Worm (Caenorhabditis elegans): ENCODE measurements around the gene fbxb-53.

Gene fbxb-53

DNA sequence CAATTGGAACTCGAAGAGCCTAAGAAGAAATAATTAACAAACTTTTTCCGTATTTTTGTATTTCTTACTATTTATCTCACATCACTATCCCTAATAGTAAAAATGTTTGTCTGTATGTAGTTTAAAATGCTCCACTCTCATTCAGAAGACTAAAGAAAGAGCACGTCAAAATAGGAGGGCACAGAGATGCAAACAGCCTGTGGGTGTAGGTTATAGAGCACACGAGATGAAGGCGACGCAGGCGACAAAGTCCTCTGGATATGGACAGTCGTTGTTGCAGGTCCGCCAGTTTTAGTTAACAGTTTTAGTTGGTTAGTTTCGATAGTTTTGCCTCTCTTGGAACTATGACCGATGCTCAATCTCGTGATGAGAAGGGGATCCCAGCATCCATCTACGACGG is 24.8 kb upstream of the fbxb-53 start, which contains the start of gene ceh-82:
Gene ceh-82, plus strand, starts transcription at position 301 of the 400 bp plus-strand sequence.
- TF ChIP-seq elt-2 (tag; optimal IDR thresholded peaks at IDR 0.05) (no peak), lsy-12 (tag; optimal IDR thresholded peaks at IDR 0.05) (no peak), unc-62 (GFP tag; optimal IDR thresholded peaks at IDR 0.05) (no peak), hmg-11 (tag; optimal IDR thresholded peaks at IDR 0.05) (no peak), ceh-82 (tag; optimal IDR thresholded peaks at IDR 0.05) (no peak), R02D3.7 (tag; optimal IDR thresholded peaks at IDR 0.05) (no peak), nhr-77 (tag; optimal IDR thresholded peaks at IDR 0.05) (no peak), nfya-1 (tag; optimal IDR thresholded peaks at IDR 0.05; ENCODE audit: insufficient read depth) (no peak), lin-39 (tag; optimal IDR thresholded peaks at IDR 0.05) (no peak), ceh-9 (tag; optimal IDR thresholded peaks at IDR 0.05) (no peak), nhr-76 (tag; optimal IDR thresholded peaks at IDR 0.05) (no peak), fkh-10 (GFP tag; optimal IDR thresholded peaks at IDR 0.05) (no peak), tbx-2 (tag; optimal IDR thresholded peaks at IDR 0.05) (no peak), pha-4 (tag; optimal IDR thresholded peaks at IDR 0.05) (no peak), daf-12 (tag; optimal IDR thresholded peaks at IDR 0.05) (no peak), ZK546.5 (tag; optimal IDR thresholded peaks at IDR 0.05) (no peak), egl-5 (tag; optimal IDR thresholded peaks at IDR 0.05) (no peak), sea-2 (GFP tag; optimal IDR thresholded peaks at IDR 0.05) (no peak), nhr-25 (tag; optimal IDR thresholded peaks at IDR 0.05) (no peak)

DNA sequence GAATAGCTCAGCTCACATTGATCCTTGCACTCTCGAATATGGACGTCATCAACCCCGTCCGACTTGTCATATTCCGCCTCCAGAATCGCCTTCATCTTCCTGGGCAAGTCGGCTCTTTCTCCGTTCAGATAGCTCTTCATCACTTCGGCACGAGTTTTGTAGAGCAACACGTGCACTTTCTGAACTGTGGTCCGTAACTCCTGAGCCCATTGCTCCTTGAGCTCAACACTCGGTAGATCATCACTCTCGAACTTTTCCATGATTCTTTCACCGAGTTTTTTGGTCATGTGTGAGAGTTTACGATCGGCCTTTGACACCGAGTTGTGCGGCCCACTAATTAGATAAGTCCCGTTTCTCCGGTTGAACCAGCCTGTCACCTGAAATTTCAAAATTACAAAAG is 21.5 kb upstream of the fbxb-53 start:
- TF ChIP-seq snpc-4 (tag; optimal IDR thresholded peaks at IDR 0.05) (no peak), aly-2 (tag; optimal IDR thresholded peaks at IDR 0.05) (no peak), fkh-2 (tag; optimal IDR thresholded peaks at IDR 0.05) (no peak), unc-39 (tag; optimal IDR thresholded peaks at IDR 0.05) (no peak), nhr-25 (tag; optimal IDR thresholded peaks at IDR 0.05) (no peak), zag-1 (tag; optimal IDR thresholded peaks at IDR 0.05) (no peak), nhr-77 (tag; optimal IDR thresholded peaks at IDR 0.05) (no peak), daf-12 (tag; optimal IDR thresholded peaks at IDR 0.05) (no peak), mml-1 (tag; optimal IDR thresholded peaks at IDR 0.05) (no peak)

DNA sequence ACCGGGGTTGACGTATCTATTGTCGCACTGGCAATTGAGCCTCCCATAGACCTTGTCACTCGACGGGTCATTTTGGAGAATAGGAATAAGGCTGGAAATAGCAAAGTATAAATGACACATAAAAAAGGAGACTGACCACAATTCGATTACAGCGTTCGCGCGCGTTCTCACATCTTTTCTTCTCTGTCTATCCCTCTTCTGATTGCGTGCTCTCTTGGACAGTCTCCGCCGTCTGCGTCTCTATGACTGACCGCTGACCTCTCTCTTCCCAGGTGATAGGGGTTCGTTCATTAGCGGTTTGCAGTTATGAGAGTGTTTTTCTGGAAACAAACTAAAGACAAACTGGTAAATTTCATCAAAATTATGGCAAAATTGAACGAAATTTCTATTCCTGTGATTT is 20.3 kb upstream of the fbxb-53 start, which contains the start of gene ceh-83:
Gene ceh-83, minus strand, starts transcription at position 181 of the 400 bp plus-strand sequence.
- no peak for TF ChIP-seq ZK546.5 (tag; optimal IDR thresholded peaks at IDR 0.05)
- no peak for TF ChIP-seq ceh-82 (tag; optimal IDR thresholded peaks at IDR 0.05)
- no peak for TF ChIP-seq nhr-11 (tag; optimal IDR thresholded peaks at IDR 0.05)
- TF ChIP-seq unc-39 (tag; optimal IDR thresholded peaks at IDR 0.05), result no peak
- no peak for TF ChIP-seq ceh-9 (tag; optimal IDR thresholded peaks at IDR 0.05)
- no peak for TF ChIP-seq eor-1 (tag; optimal IDR thresholded peaks at IDR 0.05)
- TF ChIP-seq lsy-12 (tag; optimal IDR thresholded peaks at IDR 0.05), result no peak
- TF ChIP-seq sea-2 (GFP tag; optimal IDR thresholded peaks at IDR 0.05), result no peak
- TF ChIP-seq elt-3 (tag; optimal IDR thresholded peaks at IDR 0.05), result no peak

DNA sequence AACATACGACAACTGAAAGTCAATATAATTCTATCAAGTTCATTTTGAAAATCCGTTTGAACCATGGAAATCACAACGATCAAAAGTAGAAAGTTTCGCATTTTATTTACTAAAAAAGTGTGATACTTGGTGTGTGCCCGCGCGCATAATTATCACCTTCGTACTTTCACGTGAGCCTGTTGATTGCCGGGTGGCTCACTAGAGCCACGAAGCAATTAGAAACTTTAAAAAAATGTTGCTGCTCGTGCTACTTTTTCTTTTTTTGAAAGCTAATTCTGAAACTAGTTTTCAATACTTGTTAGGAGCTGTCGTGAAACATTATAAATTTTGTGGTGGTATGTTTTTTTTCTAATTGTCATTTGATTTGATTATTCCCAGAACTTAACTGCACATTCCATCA is 17.8 kb upstream of the fbxb-53 start, which contains the start of the genes irld-9 and irld-33:
Gene irld-9, minus strand, starts transcription at position 101 of the 400 bp plus-strand sequence.
Gene irld-33, plus strand, starts transcription at position 209 of the 400 bp plus-strand sequence.
- TF ChIP-seq fos-1 (tag; optimal IDR thresholded peaks at IDR 0.05) (no peak), ceh-82 (tag; optimal IDR thresholded peaks at IDR 0.05) (no peak), egl-27 (tag; optimal IDR thresholded peaks at IDR 0.05) (no peak), nhr-25 (tag; optimal IDR thresholded peaks at IDR 0.05) (no peak), nhr-76 (tag; optimal IDR thresholded peaks at IDR 0.05) (no peak), pha-4 (tag; optimal IDR thresholded peaks at IDR 0.05) (no peak), lin-39 (tag; optimal IDR thresholded peaks at IDR 0.05) (no peak), daf-12 (tag; optimal IDR thresholded peaks at IDR 0.05) (no peak), snpc-4 (tag; optimal IDR thresholded peaks at IDR 0.05) (no peak), mml-1 (tag; optimal IDR thresholded peaks at IDR 0.05) (no peak), egl-5 (tag; optimal IDR thresholded peaks at IDR 0.05) (no peak), pqm-1 (tag; optimal IDR thresholded peaks at IDR 0.05) (no peak), skn-1 (tag; optimal IDR thresholded peaks at IDR 0.05) (no peak), nhr-77 (tag; optimal IDR thresholded peaks at IDR 0.05) (no peak), ztf-4 (tag; optimal IDR thresholded peaks at IDR 0.05) (no peak), jun-1 (tag; optimal IDR thresholded peaks at IDR 0.05) (no peak), elt-1 (tag; optimal IDR thresholded peaks at IDR 0.05) (no peak), nhr-43 (tag; optimal IDR thresholded peaks at IDR 0.05; ENCODE audit: poor library complexity, severe bottlenecking) (no peak), nhr-11 (tag; optimal IDR thresholded peaks at IDR 0.05) (no peak)
